Worm (Caenorhabditis elegans) whole organism, late embryonic: ENCODE results near the gene idh-1.
A peak's percentile ranks its signal among the peaks of the same experiment; 100 is the strongest.

Experiments used
- C08G9.2 ChIP-seq: sonication (generic microtip); optimal IDR thresholded peaks from 2 replicates; lab custom pipeline; 2016; ENCODE audit warnings: mild to moderate bottlenecking, missing genetic modification characterization, moderate library complexity, missing compliant biosample characterization
- C38D4.7 ChIP-seq: fragments of 200-800 bp; sonication (Bioruptor generic); optimal IDR thresholded peaks from 2 replicates; lab custom pipeline; 2018; ENCODE audit warnings: mild to moderate bottlenecking, missing genetic modification characterization, moderate library complexity, missing compliant biosample characterization
- F13H6.1 ChIP-seq: sonication (generic microtip); optimal IDR thresholded peaks from 2 replicates; lab custom pipeline; 2016; ENCODE audit warnings: missing genetic modification characterization, missing compliant biosample characterization
- K02D7.2 ChIP-seq: sonication (generic microtip); optimal IDR thresholded peaks from 2 replicates; lab custom pipeline; 2017; ENCODE audit warnings: mild to moderate bottlenecking, missing genetic modification characterization, missing compliant biosample characterization
- K09A11.1 ChIP-seq: sonication (generic microtip); optimal IDR thresholded peaks from 2 replicates; lab custom pipeline; 2017; ENCODE audit warnings: antibody characterized with exemption, mild to moderate bottlenecking, missing genetic modification characterization, missing compliant biosample characterization; ENCODE audit not compliant: insufficient read depth
- T23F11.4 ChIP-seq: fragments of 200-800 bp; sonication (Bioruptor generic); optimal IDR thresholded peaks from 2 replicates; lab custom pipeline; 2018; ENCODE audit warnings: mild to moderate bottlenecking, missing genetic modification characterization, missing compliant biosample characterization
- Y22D7AL.16 ChIP-seq: sonication (generic microtip); optimal IDR thresholded peaks from 2 replicates; lab custom pipeline; 2016; ENCODE audit warnings: missing genetic modification characterization, missing compliant biosample characterization
- ama-1 ChIP-seq: fragments of 150-350 bp; optimal IDR thresholded peaks from 2 replicates; lab custom pipeline; 2014
- ceh-18 ChIP-seq: sonication (generic microtip); optimal IDR thresholded peaks from 2 replicates; lab custom pipeline; 2016; ENCODE audit warnings: missing genetic modification characterization, missing compliant biosample characterization
- ceh-19 ChIP-seq: fragments of 200-800 bp; sonication (Bioruptor generic); optimal IDR thresholded peaks from 2 replicates; lab custom pipeline; 2018; ENCODE audit warnings: mild to moderate bottlenecking, missing genetic modification characterization, missing compliant biosample characterization
- ceh-24 ChIP-seq: sonication (generic microtip); optimal IDR thresholded peaks from 2 replicates; lab custom pipeline; 2016; ENCODE audit warnings: mild to moderate bottlenecking, missing genetic modification characterization, missing compliant biosample characterization
- ceh-30 ChIP-seq: fragments of 150-350 bp; optimal IDR thresholded peaks from 2 replicates; lab custom pipeline; 2014; ENCODE audit warnings: missing biosample characterization, missing genetic modification characterization
- ceh-31 ChIP-seq: sonication (generic microtip); optimal IDR thresholded peaks from 2 replicates; lab custom pipeline; 2016; ENCODE audit warnings: missing genetic modification characterization, missing compliant biosample characterization
- ceh-34 ChIP-seq: sonication (generic microtip); optimal IDR thresholded peaks from 2 replicates; lab custom pipeline; 2016; ENCODE audit warnings: mild to moderate bottlenecking, missing genetic modification characterization, missing compliant biosample characterization
- ceh-6 ChIP-seq: fragments of 200-800 bp; sonication (Bioruptor generic); optimal IDR thresholded peaks from 2 replicates; lab custom pipeline; 2018; ENCODE audit warnings: mild to moderate bottlenecking, missing genetic modification characterization, missing compliant biosample characterization
- ceh-9 ChIP-seq: sonication (generic microtip); optimal IDR thresholded peaks from 2 replicates; lab custom pipeline; 2016; ENCODE audit warnings: mild to moderate bottlenecking, missing genetic modification characterization, inconsistent platforms, missing compliant biosample characterization
- dmd-4 ChIP-seq: sonication (generic microtip); optimal IDR thresholded peaks from 2 replicates; lab custom pipeline; 2016; ENCODE audit warnings: borderline replicate concordance, missing genetic modification characterization, missing compliant biosample characterization
- elt-4 ChIP-seq: sonication (generic microtip); optimal IDR thresholded peaks from 2 replicates; lab custom pipeline; 2016; ENCODE audit warnings: missing genetic modification characterization, missing compliant biosample characterization
- ets-4 ChIP-seq: sonication (generic microtip); optimal IDR thresholded peaks from 2 replicates; lab custom pipeline; 2016; ENCODE audit warnings: missing genetic modification characterization, missing compliant biosample characterization
- fax-1 ChIP-seq: sonication (generic microtip); optimal IDR thresholded peaks from 2 replicates; lab custom pipeline; 2016; ENCODE audit warnings: missing genotype, missing genetic modification characterization, missing compliant biosample characterization
- fkh-6 ChIP-seq: sonication (generic microtip); optimal IDR thresholded peaks from 2 replicates; lab custom pipeline; 2016; ENCODE audit warnings: missing genetic modification characterization, missing compliant biosample characterization
- gmeb-2 ChIP-seq: sonication (generic microtip); optimal IDR thresholded peaks from 2 replicates; lab custom pipeline; 2016; ENCODE audit warnings: missing genetic modification characterization, inconsistent platforms, missing compliant biosample characterization
- hlh-13 ChIP-seq: fragments of 200-800 bp; sonication (Bioruptor generic); optimal IDR thresholded peaks from 2 replicates; lab custom pipeline; 2018; ENCODE audit warnings: mild to moderate bottlenecking, missing genetic modification characterization, missing compliant biosample characterization
- hlh-30 ChIP-seq: sonication (generic microtip); optimal IDR thresholded peaks from 2 replicates; lab custom pipeline; 2017; ENCODE audit warnings: antibody characterized with exemption, missing genetic modification characterization, missing compliant biosample characterization; ENCODE audit not compliant: insufficient read depth
- lim-6 ChIP-seq: sonication (generic microtip); optimal IDR thresholded peaks from 2 replicates; lab custom pipeline; 2016; ENCODE audit warnings: missing genetic modification characterization, missing compliant biosample characterization
- lin-11 ChIP-seq: fragments of 200-800 bp; sonication (Bioruptor generic); optimal IDR thresholded peaks from 2 replicates; lab custom pipeline; 2018; ENCODE audit warnings: mild to moderate bottlenecking, missing genetic modification characterization, missing compliant biosample characterization
- nhr-11 ChIP-seq: fragments of 150-350 bp; optimal IDR thresholded peaks from 2 replicates; lab custom pipeline; 2014; ENCODE audit warnings: missing biosample characterization, missing genetic modification characterization
- nhr-232 ChIP-seq: sonication (generic microtip); optimal IDR thresholded peaks from 2 replicates; lab custom pipeline; 2016; ENCODE audit warnings: missing genetic modification characterization, missing compliant biosample characterization
- npax-4 ChIP-seq: sonication (generic microtip); optimal IDR thresholded peaks from 2 replicates; lab custom pipeline; 2016; ENCODE audit warnings: missing genetic modification characterization, missing compliant biosample characterization
- odd-2 ChIP-seq: sonication (generic microtip); optimal IDR thresholded peaks from 2 replicates; lab custom pipeline; 2017; ENCODE audit warnings: antibody characterized with exemption, mild to moderate bottlenecking, missing genetic modification characterization, missing compliant biosample characterization
- pat-9 ChIP-seq: fragments of 200-800 bp; sonication (Bioruptor generic); optimal IDR thresholded peaks from 2 replicates; lab custom pipeline; 2018; ENCODE audit warnings: mild to moderate bottlenecking, missing genetic modification characterization, moderate library complexity, missing compliant biosample characterization
- pax-1 ChIP-seq: fragments of 150-350 bp; optimal IDR thresholded peaks from 2 replicates; lab custom pipeline; 2014; ENCODE audit warnings: missing biosample characterization, missing genetic modification characterization
- pha-4 ChIP-seq: fragments of 150-350 bp; optimal IDR thresholded peaks from 2 replicates; lab custom pipeline; 2018; ENCODE audit warnings: missing biosample characterization, missing genetic modification reagents, missing genetic modification characterization
- pros-1 ChIP-seq: fragments of 150-350 bp; optimal IDR thresholded peaks from 2 replicates; lab custom pipeline; 2014; ENCODE audit warnings: missing biosample characterization, missing genetic modification reagents, missing genetic modification characterization
- rnt-1 ChIP-seq: sonication (generic microtip); optimal IDR thresholded peaks from 2 replicates; lab custom pipeline; 2016; ENCODE audit warnings: missing genetic modification characterization, missing compliant biosample characterization
- sdc-2 ChIP-seq: sonication (generic microtip); optimal IDR thresholded peaks from 2 replicates; lab custom pipeline; 2016; ENCODE audit warnings: missing genotype, missing genetic modification characterization, missing compliant biosample characterization
- sox-2 ChIP-seq: fragments of 200-800 bp; sonication (Bioruptor generic); IDR thresholded peaks from 2 replicates; pipeline ENCODE4 v1.3.6; 2022; ENCODE audit warnings: missing genetic modification reagents, missing genetic modification characterization, missing compliant biosample characterization
- sox-4 ChIP-seq: sonication (generic microtip); optimal IDR thresholded peaks from 2 replicates; lab custom pipeline; 2017; ENCODE audit warnings: mild to moderate bottlenecking, missing genetic modification characterization, inconsistent platforms, missing compliant biosample characterization
- tbx-7 ChIP-seq: sonication (generic microtip); optimal IDR thresholded peaks from 2 replicates; lab custom pipeline; 2016; ENCODE audit warnings: missing genotype, missing genetic modification characterization, missing compliant biosample characterization
- ttx-3 ChIP-seq: sonication (generic microtip); optimal IDR thresholded peaks from 2 replicates; lab custom pipeline; 2016; ENCODE audit warnings: missing genetic modification reagents, missing genetic modification characterization, missing compliant biosample characterization
- unc-42 ChIP-seq: sonication (generic microtip); optimal IDR thresholded peaks from 2 replicates; lab custom pipeline; 2016; ENCODE audit warnings: missing genotype, missing genetic modification characterization, missing compliant biosample characterization
- unc-55 ChIP-seq: sonication (generic microtip); optimal IDR thresholded peaks from 2 replicates; lab custom pipeline; 2017; ENCODE audit warnings: missing biosample characterization, missing genetic modification reagents, missing genetic modification characterization
- unc-86 ChIP-seq: sonication (generic microtip); optimal IDR thresholded peaks from 2 replicates; lab custom pipeline; 2016; ENCODE audit warnings: missing genetic modification characterization, missing compliant biosample characterization
- zip-5 ChIP-seq: sonication (generic microtip); optimal IDR thresholded peaks from 2 replicates; lab custom pipeline; 2016; ENCODE audit warnings: missing genetic modification characterization, missing compliant biosample characterization

Gene idh-1

DNA sequence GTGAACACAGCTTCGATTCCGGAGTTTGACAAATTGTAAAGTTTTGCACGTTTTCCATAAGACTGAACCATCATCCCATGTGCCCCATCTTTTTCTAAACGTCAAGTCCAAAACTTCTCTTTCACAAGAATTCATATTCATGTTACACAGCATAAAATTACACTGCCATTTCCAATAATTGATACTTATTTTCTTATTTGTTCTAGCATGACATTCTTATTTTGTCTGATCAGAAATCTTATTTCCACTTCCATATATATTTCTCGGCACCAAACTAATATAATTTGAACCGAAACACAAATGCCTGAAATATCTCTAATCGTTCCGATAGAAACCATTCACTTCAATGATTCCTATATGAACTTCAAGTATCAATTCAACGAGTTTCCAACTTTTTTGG lies 45.1 kb upstream of the idh-1 start, which contains the start of gene sru-2:
sru-2 (plus strand) TSS at position 301 of the 400 bp plus-strand sequence.
- no peak for TF ChIP-seq Y22D7AL.16 (tag; lab: Kevin White, UChicago)
- no peak for TF ChIP-seq unc-55
- TF ChIP-seq sox-4 (tag; lab: Kevin White, UChicago) = no peak
- no peak for TF ChIP-seq ttx-3 (tag; lab: Kevin White, UChicago)
- TF ChIP-seq pros-1 = no peak
- TF ChIP-seq ceh-30 (tag; lab: Kevin White, UChicago) = no peak
- no peak for TF ChIP-seq pat-9 (tag; lab: Kevin White, UChicago)
- TF ChIP-seq K09A11.1 = no peak
- TF ChIP-seq pha-4 (tag; lab: Kevin White, UChicago) = no peak
- TF ChIP-seq F13H6.1 = no peak
- TF ChIP-seq lim-6 = no peak
- no peak for TF ChIP-seq fax-1

DNA sequence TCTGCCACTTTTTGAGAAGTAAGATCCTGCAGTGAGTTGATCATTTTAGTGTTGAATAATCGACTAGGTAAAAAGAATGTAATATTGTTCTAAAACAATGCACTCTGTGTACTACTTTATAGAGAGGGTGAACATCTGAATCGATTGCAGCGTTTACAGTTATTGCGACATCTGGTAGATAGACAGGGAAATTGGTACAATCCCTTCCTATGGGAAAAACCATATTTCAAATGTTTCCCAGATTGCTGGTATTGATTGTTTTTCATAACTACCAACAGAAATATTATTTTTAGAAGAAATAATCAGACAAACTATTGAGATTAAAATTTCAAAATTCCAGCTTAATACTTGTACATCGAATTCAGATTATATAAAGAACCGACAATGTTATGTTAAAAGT lies 44.1 kb upstream of the idh-1 start, which contains the start of gene gadr-2:
gadr-2 (minus strand) TSS at position 101 of the 400 bp plus-strand sequence.
- no peak for TF ChIP-seq sox-2 (GFP tag; lab: Robert Waterston, UW)
- TF ChIP-seq ceh-30 (tag; lab: Kevin White, UChicago) = no peak

DNA sequence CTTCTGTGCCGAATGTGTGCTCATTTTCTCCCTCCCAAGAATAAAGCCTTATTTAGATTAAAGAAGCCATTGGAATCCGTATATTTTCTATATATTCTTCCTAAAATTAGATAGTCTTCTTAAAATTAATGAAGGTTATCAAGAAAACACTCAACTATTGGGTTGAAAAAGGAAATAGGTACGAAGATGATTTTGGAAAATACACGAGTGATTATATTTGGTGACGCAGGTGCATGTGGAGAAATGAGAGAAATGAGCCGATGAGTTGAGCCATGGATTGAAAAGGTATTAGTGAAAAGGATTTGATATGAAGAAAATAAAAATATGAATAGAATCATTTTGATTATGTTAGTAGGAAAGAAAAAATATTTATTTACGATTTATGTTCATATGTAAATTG lies 40.0 kb upstream of the idh-1 start, which contains the start of gene cng-3:
cng-3 (minus strand) TSS at position 102 of the 400 bp plus-strand sequence.
- TF ChIP-seq ceh-31 (tag; lab: Kevin White, UChicago) (no peak), gmeb-2 (no peak), ceh-34 (tag; lab: Kevin White, UChicago) (no peak), K02D7.2 (no peak)
- TF ChIP-seq, all 69 proteins: peak for 0

DNA sequence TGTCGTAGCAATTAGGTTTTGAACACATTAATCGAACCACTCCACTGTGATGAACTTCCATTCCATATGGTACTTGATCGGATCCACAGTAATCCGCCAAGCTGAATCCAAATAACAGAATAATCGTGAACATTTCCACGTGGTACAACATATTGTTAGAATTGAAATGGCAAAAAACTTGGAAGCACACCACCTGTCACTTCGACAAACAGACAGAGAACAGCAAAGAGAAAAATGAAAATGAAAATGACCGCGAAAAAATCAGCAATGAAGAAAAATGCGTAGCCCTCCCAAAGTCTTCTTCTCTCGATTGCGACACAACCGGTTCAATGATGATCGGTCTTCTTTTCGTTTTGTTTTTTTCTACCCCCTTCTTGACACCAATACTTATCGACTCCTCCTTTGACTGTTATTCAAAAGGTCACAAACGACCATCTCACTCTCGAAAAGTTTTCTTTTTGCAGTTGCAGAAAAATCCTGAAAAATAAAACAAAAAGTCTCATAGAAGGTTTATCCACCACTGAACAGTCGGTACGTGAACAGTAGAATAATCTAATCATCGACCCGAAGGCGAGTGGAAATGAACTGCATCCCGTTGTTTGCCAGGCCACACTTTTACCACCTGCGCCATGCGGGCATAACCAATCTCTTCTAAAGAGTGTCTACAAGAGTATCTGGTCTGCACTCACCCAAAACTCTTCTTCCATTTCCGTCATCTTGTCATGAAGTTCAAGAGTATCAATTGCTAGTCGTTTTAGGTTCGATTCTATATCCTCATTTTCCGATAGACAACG lies 36.4 kb upstream of the idh-1 start, which contains the start of gene wrt-3:
wrt-3 (minus strand) TSS at position 322 of the 794 bp plus-strand sequence.
- TF ChIP-seq zip-5 = peak; percentile 80
- no peak for TF ChIP-seq ama-1
- peak; percentile 59 for TF ChIP-seq ets-4
- TF ChIP-seq ceh-24 = peak; percentile 90
- peak; percentile 94 for TF ChIP-seq fkh-6 (tag; lab: Kevin White, UChicago)
- TF ChIP-seq ttx-3 (tag; lab: Kevin White, UChicago) = peak; percentile 93
- TF ChIP-seq dmd-4 (tag; lab: Kevin White, UChicago) = peak; percentile 90
- peak; percentile 90 for TF ChIP-seq F13H6.1
- TF ChIP-seq Y22D7AL.16 (tag; lab: Kevin White, UChicago) = peak; percentile 94
- TF ChIP-seq unc-55 = no peak
- peak; percentile 43 for TF ChIP-seq unc-42 (tag; lab: Kevin White, UChicago)
- no peak for TF ChIP-seq pax-1 (tag; lab: Kevin White, UChicago)
- peak; percentile 93 for TF ChIP-seq pat-9 (tag; lab: Kevin White, UChicago)
- peak; percentile 91 for TF ChIP-seq npax-4
- TF ChIP-seq ceh-9 (tag; lab: Kevin White, UChicago) = peak; percentile 74
- TF ChIP-seq sox-2 (GFP tag; lab: Robert Waterston, UW) = peak; percentile 92
- peak; percentile 97 for TF ChIP-seq ceh-6
- TF ChIP-seq sdc-2 = peak; percentile 87
- peak; percentile 57 for TF ChIP-seq tbx-7 (tag; lab: Kevin White, UChicago)
- peak; percentile 77 for TF ChIP-seq K09A11.1
- TF ChIP-seq lin-11 (tag; lab: Kevin White, UChicago) = peak; percentile 93
- peak; percentile 14 for TF ChIP-seq hlh-30 (tag; lab: Kevin White, UChicago)
- TF ChIP-seq ceh-19 (GFP tag; lab: Kevin White, UChicago) = peak; percentile 93
- peak; percentile 79 for TF ChIP-seq rnt-1
- TF ChIP-seq T23F11.4 (GFP tag; lab: Kevin White, UChicago) = peak; percentile 91
- peak; percentile 87 for TF ChIP-seq C08G9.2 (tag; lab: Kevin White, UChicago)
- peak; percentile 83 for TF ChIP-seq lim-6
- peak; percentile 87 for TF ChIP-seq nhr-232 (tag; lab: Kevin White, UChicago)
- TF ChIP-seq C38D4.7 (GFP tag; lab: Kevin White, UChicago) = peak; percentile 93
- peak; percentile 82 for TF ChIP-seq ceh-18 (tag; lab: Kevin White, UChicago)
- peak; percentile 94 for TF ChIP-seq sox-4 (tag; lab: Kevin White, UChicago)
- TF ChIP-seq unc-86 (tag; lab: Kevin White, UChicago) = peak; percentile 92
- no peak for TF ChIP-seq nhr-11 (tag; lab: Kevin White, UChicago)
- TF ChIP-seq elt-4 (tag; lab: Kevin White, UChicago) = peak; percentile 80
- peak; percentile 68 for TF ChIP-seq odd-2 (tag; lab: Kevin White, UChicago)
- peak; percentile 93 for TF ChIP-seq gmeb-2
- peak; percentile 91 for TF ChIP-seq hlh-13 (GFP tag; lab: Kevin White, UChicago)
